Worm (Caenorhabditis elegans) whole organism, L3 larva: Measurements from ENCODE around the gene gcy-15.

Experiments used
- ZK546.5 ChIP-seq: sonication (generic microtip); optimal IDR thresholded peaks from 2 replicates; lab custom pipeline; 2017; ENCODE audit warnings: missing biosample characterization, missing genetic modification characterization
- aly-2 ChIP-seq: fragments of 150-350 bp; optimal IDR thresholded peaks from 2 replicates; lab custom pipeline; 2014; ENCODE audit warnings: missing biosample characterization, missing genetic modification characterization
- ceh-16 ChIP-seq: sonication (generic microtip); optimal IDR thresholded peaks from 2 replicates; lab custom pipeline; 2017; ENCODE audit warnings: missing biosample characterization, missing genetic modification characterization
- ceh-28 ChIP-seq: fragments of 150-350 bp; optimal IDR thresholded peaks from 2 replicates; lab custom pipeline; 2014; ENCODE audit warnings: missing biosample characterization, missing genetic modification reagents, missing genetic modification characterization
- egl-27 ChIP-seq: sonication (generic microtip); optimal IDR thresholded peaks from 4 replicates; lab custom pipeline; 2017; ENCODE audit warnings: missing biosample characterization, missing genetic modification reagents, missing genetic modification characterization
- egl-5 ChIP-seq: fragments of 150-350 bp; optimal IDR thresholded peaks from 2 replicates; lab custom pipeline; 2017; ENCODE audit warnings: missing biosample characterization, missing genetic modification reagents, missing genetic modification characterization, inconsistent platforms
- elt-1 ChIP-seq: fragments of 150-350 bp; optimal IDR thresholded peaks from 2 replicates; lab custom pipeline; 2014; ENCODE audit warnings: missing biosample characterization, missing genetic modification characterization
- elt-2 ChIP-seq: sonication (generic microtip); optimal IDR thresholded peaks from 2 replicates; lab custom pipeline; 2016; ENCODE audit warnings: missing genetic modification reagents, mild to moderate bottlenecking, missing genetic modification characterization, missing compliant biosample characterization
- elt-3 ChIP-seq, 3 experiments: fragments of 150-350 bp in 1 of 3; sonication (generic microtip) in 2 of 3; optimal IDR thresholded peaks; 2 replicates in 2 of 3; 4 replicates in 1 of 3; lab custom pipeline; 2014 to 2017; ENCODE audit warnings: missing biosample characterization in 3 of 3, missing genetic modification characterization in 3 of 3
- eor-1 ChIP-seq, 2 experiments: fragments of 150-350 bp; optimal IDR thresholded peaks; 2 replicates each; lab custom pipeline; 2014 to 2018; ENCODE audit warnings: missing biosample characterization in 2 of 2, missing genetic modification characterization in 2 of 2
- fkh-10 ChIP-seq: sonication (generic microtip); optimal IDR thresholded peaks from 2 replicates; lab custom pipeline; 2017; ENCODE audit warnings: missing biosample characterization, missing genetic modification reagents, missing genetic modification characterization
- fkh-2 ChIP-seq: fragments of 150-350 bp; optimal IDR thresholded peaks from 2 replicates; lab custom pipeline; 2014; ENCODE audit warnings: missing biosample characterization, missing genetic modification reagents, missing genetic modification characterization
- fos-1 ChIP-seq: fragments of 150-350 bp; optimal IDR thresholded peaks from 2 replicates; lab custom pipeline; 2014; ENCODE audit warnings: missing biosample characterization, missing genetic modification characterization
- hmg-11 ChIP-seq: sonication (generic microtip); optimal IDR thresholded peaks from 2 replicates; lab custom pipeline; 2016; ENCODE audit warnings: missing genetic modification characterization, missing compliant biosample characterization
- jun-1 ChIP-seq: fragments of 150-350 bp; optimal IDR thresholded peaks from 2 replicates; lab custom pipeline; 2014; ENCODE audit warnings: missing biosample characterization, missing genetic modification reagents, missing genetic modification characterization
- lin-15B ChIP-seq: fragments of 150-350 bp; optimal IDR thresholded peaks from 2 replicates; lab custom pipeline; 2014; ENCODE audit warnings: missing biosample characterization, missing genetic modification characterization
- lin-39 ChIP-seq: fragments of 150-350 bp; optimal IDR thresholded peaks from 2 replicates; lab custom pipeline; 2018; ENCODE audit warnings: missing biosample characterization, missing genetic modification reagents, missing genetic modification characterization
- mdl-1 ChIP-seq: fragments of 150-350 bp; optimal IDR thresholded peaks from 2 replicates; lab custom pipeline; 2014; ENCODE audit warnings: missing biosample characterization, missing genetic modification characterization
- nhr-12 ChIP-seq: fragments of 150-350 bp; optimal IDR thresholded peaks from 2 replicates; lab custom pipeline; 2014; ENCODE audit warnings: missing biosample characterization, missing genetic modification characterization
- nhr-23 ChIP-seq: fragments of 150-350 bp; optimal IDR thresholded peaks from 2 replicates; lab custom pipeline; 2014; ENCODE audit warnings: missing biosample characterization, missing genetic modification reagents, missing genetic modification characterization
- nhr-237 ChIP-seq: fragments of 150-350 bp; optimal IDR thresholded peaks from 2 replicates; lab custom pipeline; 2014; ENCODE audit warnings: missing biosample characterization, missing genetic modification characterization
- nhr-43 ChIP-seq: sonication (generic microtip); optimal IDR thresholded peaks from 2 replicates; lab custom pipeline; 2016; ENCODE audit warnings: mild to moderate bottlenecking, missing genetic modification characterization, missing compliant biosample characterization; ENCODE audit not compliant: poor library complexity, severe bottlenecking
- nhr-67 ChIP-seq: fragments of 150-350 bp; optimal IDR thresholded peaks from 2 replicates; lab custom pipeline; 2014; ENCODE audit warnings: missing biosample characterization, missing genetic modification characterization
- nhr-77 ChIP-seq: fragments of 150-350 bp; optimal IDR thresholded peaks from 2 replicates; lab custom pipeline; 2014; ENCODE audit warnings: missing biosample characterization, missing genetic modification characterization
- pha-4 ChIP-seq: fragments of 150-350 bp; optimal IDR thresholded peaks from 2 replicates; lab custom pipeline; 2014; ENCODE audit warnings: missing biosample characterization, missing genetic modification reagents, missing genetic modification characterization
- pqm-1 ChIP-seq: fragments of 150-350 bp; optimal IDR thresholded peaks from 2 replicates; lab custom pipeline; 2017; ENCODE audit warnings: missing biosample characterization, missing genetic modification characterization, inconsistent platforms
- sea-2 ChIP-seq: fragments of 150-350 bp; sonication (generic microtip); optimal IDR thresholded peaks from 4 replicates; lab custom pipeline; 2014; ENCODE audit warnings: missing biosample characterization, missing genetic modification reagents, missing genetic modification characterization
- skn-1 ChIP-seq: fragments of 150-350 bp; optimal IDR thresholded peaks from 2 replicates; lab custom pipeline; 2014; ENCODE audit warnings: missing biosample characterization, missing genetic modification characterization
- snpc-4 ChIP-seq: fragments of 150-350 bp; optimal IDR thresholded peaks from 2 replicates; lab custom pipeline; 2014; ENCODE audit warnings: missing biosample characterization, missing genetic modification characterization
- tbx-2 ChIP-seq: sonication (generic microtip); optimal IDR thresholded peaks from 2 replicates; lab custom pipeline; 2016; ENCODE audit warnings: mild to moderate bottlenecking, missing genetic modification characterization, missing compliant biosample characterization
- unc-39 ChIP-seq: sonication (generic microtip); optimal IDR thresholded peaks from 4 replicates; lab custom pipeline; 2017; ENCODE audit warnings: missing biosample characterization, missing genetic modification characterization
- zag-1 ChIP-seq: fragments of 150-350 bp; optimal IDR thresholded peaks from 2 replicates; lab custom pipeline; 2014; ENCODE audit warnings: missing biosample characterization, missing genetic modification characterization
- ztf-4 ChIP-seq: fragments of 150-350 bp; optimal IDR thresholded peaks from 2 replicates; lab custom pipeline; 2014; ENCODE audit warnings: missing biosample characterization, missing genetic modification characterization

gcy-15 gene

ce11 chrII:3196966-3197365 lies at the start of gene gcy-15:
TSS of gene gcy-15 (minus strand) at chrII:3197066.
- TF ChIP-seq tbx-2 (tag; lab: Kevin White, UChicago) (no peak), hmg-11 (tag; lab: Kevin White, UChicago) (no peak), ztf-4 (tag; lab: Kevin White, UChicago) (no peak), unc-39 (tag; lab: Kevin White, UChicago) (no peak), fkh-2 (no peak), lin-15B (tag; lab: Kevin White, UChicago) (no peak), sea-2 (GFP tag; lab: Kevin White, UChicago) (no peak)
- TF ChIP-seq, all 47 proteins: peak for 0

ce11 chrII:3245836-3246235 lies 49.0 kb upstream of the gcy-15 start, which contains the start of gene C17F4.7:
TSS of gene C17F4.7 (minus strand) at chrII:3246015.
- TF ChIP-seq pqm-1 (tag; lab: Kevin White, UChicago) (peak; percentile 96), elt-2 (tag; lab: Kevin White, UChicago) (peak; percentile 99), jun-1 (peak; percentile 71), skn-1 (tag; lab: Kevin White, UChicago) (no peak), zag-1 (tag; lab: Kevin White, UChicago) (no peak)

- TF ChIP-seq elt-1 (tag; lab: Kevin White, UChicago) (no peak), nhr-12 (tag; lab: Kevin White, UChicago) (no peak), elt-2 (tag; lab: Kevin White, UChicago) (peak; percentile 50), egl-27 (tag; lab: Kevin White, UChicago) (no peak), zag-1 (tag; lab: Kevin White, UChicago) (no peak), fos-1 (tag; lab: Kevin White, UChicago) (peak; percentile 9), fkh-2 (no peak), nhr-237 (no peak), snpc-4 (no peak), nhr-77 (peak; percentile 54), nhr-67 (no peak), aly-2 (tag; lab: Kevin White, UChicago) (no peak), pha-4 (tag; lab: Kevin White, UChicago) (no peak), lin-39 (tag; lab: Kevin White, UChicago) (no peak)
Observed at ce11 chrII:3244758-3245157, 47.9 kb upstream of the gcy-15 start.

ce11 chrII:3244070-3244469 lies 47.2 kb upstream of the gcy-15 start, which contains the start of gene C17F4.12:
TSS of gene C17F4.12 (minus strand) at chrII:3244170.
- no peak for TF ChIP-seq egl-27 (tag; lab: Kevin White, UChicago)
- no peak for TF ChIP-seq mdl-1
- TF ChIP-seq ceh-28 (tag; lab: Kevin White, UChicago): no peak
- no peak for TF ChIP-seq lin-15B (tag; lab: Kevin White, UChicago)
- TF ChIP-seq ceh-16 (tag; lab: Kevin White, UChicago): no peak
- no peak for TF ChIP-seq eor-1 (tag; optimal IDR thresholded peaks at IDR 0.05; lab: Kevin White, UChicago)
- no peak for TF ChIP-seq nhr-43 (tag; lab: Kevin White, UChicago)
- TF ChIP-seq elt-2 (tag; lab: Kevin White, UChicago): no peak
- no peak for TF ChIP-seq fos-1 (tag; lab: Kevin White, UChicago)
- TF ChIP-seq ZK546.5 (tag; lab: Kevin White, UChicago): no peak
- no peak for TF ChIP-seq jun-1
- TF ChIP-seq aly-2 (tag; lab: Kevin White, UChicago): no peak
- no peak for TF ChIP-seq fkh-10 (GFP tag; lab: Kevin White, UChicago)
- no peak for TF ChIP-seq sea-2 (GFP tag; lab: Kevin White, UChicago)
- TF ChIP-seq unc-39 (tag; lab: Kevin White, UChicago): no peak

- no peak for TF ChIP-seq aly-2 (tag; lab: Kevin White, UChicago)
- TF ChIP-seq egl-5: no peak
- TF ChIP-seq elt-2 (tag; lab: Kevin White, UChicago): no peak
- TF ChIP-seq elt-3 (tag; optimal IDR thresholded peaks at IDR 0.05; lab: Kevin White, UChicago): peak in 1 of 3 experiments; percentile 27
- peak; percentile 35 for TF ChIP-seq nhr-23 (tag; lab: Kevin White, UChicago)
- TF ChIP-seq nhr-43 (tag; lab: Kevin White, UChicago): no peak
- TF ChIP-seq, all 47 proteins: peak for 2
Observed at ce11 chrII:3241842-3242241, 45.0 kb upstream of the gcy-15 start.
